Fruit fly (Drosophila melanogaster) whole organism, embryonic: ENCODE results near the gene CG3566.

Source experiments
- ATbp ChIP-seq: fragments of 200-800 bp; sonication (Bioruptor generic); optimal IDR thresholded peaks from 2 replicates; lab custom pipeline; 2017; ENCODE audit warnings: missing biosample characterization, mild to moderate bottlenecking, missing genetic modification characterization, missing genetic modification reagents
- Abd-B ChIP-seq: fragments of 200-800 bp; sonication (Bioruptor generic); optimal IDR thresholded peaks from 2 replicates; lab custom pipeline; 2018; ENCODE audit warnings: missing biosample characterization, mild to moderate bottlenecking, missing genetic modification characterization, moderate library complexity
- Blimp-1 ChIP-seq: fragments of 200-800 bp; sonication (Bioruptor generic); optimal IDR thresholded peaks from 3 replicates; lab custom pipeline; 2018; ENCODE audit warnings: missing biosample characterization, missing genetic modification characterization, mild to moderate bottlenecking, moderate library complexity, missing genetic modification reagents
- CG10147 ChIP-seq: fragments of 200-800 bp; sonication (Bioruptor generic); optimal IDR thresholded peaks from 2 replicates; lab custom pipeline; 2019; ENCODE audit warnings: missing biosample characterization, mild to moderate bottlenecking, missing genetic modification characterization, moderate library complexity
- CG12744 ChIP-seq: fragments of 200-800 bp; sonication (Bioruptor generic); optimal IDR thresholded peaks from 2 replicates; lab custom pipeline; 2016; ENCODE audit warnings: missing biosample characterization, missing genetic modification characterization
- CG13624 ChIP-seq: fragments of 200-800 bp; sonication (Bioruptor generic); optimal IDR thresholded peaks from 2 replicates; lab custom pipeline; 2016; ENCODE audit warnings: missing biosample characterization, missing genetic modification characterization
- CG15073 ChIP-seq: fragments of 200-800 bp; sonication (Bioruptor generic); optimal IDR thresholded peaks from 2 replicates; lab custom pipeline; 2016; ENCODE audit warnings: missing biosample characterization, missing genetic modification characterization
- CG16779 ChIP-seq: fragments of 200-800 bp; sonication (Bioruptor generic); IDR thresholded peaks from 2 replicates; pipeline ENCODE4 v1.3.6; 2022; ENCODE audit warnings: missing biosample characterization, missing genetic modification characterization
- CG17186 ChIP-seq: fragments of 200-800 bp; sonication (Bioruptor generic); optimal IDR thresholded peaks from 3 replicates; lab custom pipeline; 2017; ENCODE audit warnings: missing biosample characterization, missing genetic modification reagents, missing genetic modification characterization
- CG2129 ChIP-seq: fragments of 200-800 bp; sonication (Bioruptor generic); IDR thresholded peaks from 2 replicates; pipeline ENCODE4 v1.3.6; 2022; ENCODE audit warnings: missing biosample characterization, missing genetic modification characterization; ENCODE audit not compliant: partially characterized antibody
- CG2889 ChIP-seq: fragments of 200-800 bp; sonication (Bioruptor generic); IDR thresholded peaks from 3 replicates; pipeline ENCODE4 v1.3.6; 2022; ENCODE audit warnings: missing biosample characterization, missing genetic modification characterization
- CG31224 ChIP-seq: fragments of 200-800 bp; sonication (Bioruptor generic); IDR thresholded peaks from 2 replicates; pipeline ENCODE4 v1.3.6; 2022; ENCODE audit warnings: missing biosample characterization, missing genetic modification characterization
- CG31441 ChIP-seq: fragments of 200-800 bp; sonication (Bioruptor generic); IDR thresholded peaks from 2 replicates; pipeline ENCODE4 v1.3.6; 2022; ENCODE audit warnings: missing biosample characterization, missing genetic modification characterization
- CG3281 ChIP-seq: fragments of 200-800 bp; sonication (Bioruptor generic); optimal IDR thresholded peaks from 3 replicates; lab custom pipeline; 2017; ENCODE audit warnings: missing biosample characterization, mild to moderate bottlenecking, missing genetic modification characterization
- CG34422 ChIP-seq: fragments of 200-800 bp; sonication (Bioruptor generic); IDR thresholded peaks from 3 replicates; pipeline ENCODE4 v1.3.6; 2022; ENCODE audit warnings: missing biosample characterization, missing genetic modification characterization
- CG3847 ChIP-seq: fragments of 200-800 bp; sonication (Bioruptor generic); IDR thresholded peaks from 2 replicates; pipeline ENCODE4 v1.3.6; 2022; ENCODE audit warnings: missing biosample characterization, missing genetic modification characterization
- CG4328 ChIP-seq: fragments of 200-800 bp; sonication (Bioruptor generic); optimal IDR thresholded peaks from 3 replicates; lab custom pipeline; 2017; ENCODE audit warnings: missing biosample characterization, missing genetic modification reagents, missing genetic modification characterization
- CG4854 ChIP-seq: fragments of 200-800 bp; sonication (Bioruptor generic); optimal IDR thresholded peaks from 2 replicates; lab custom pipeline; 2016; ENCODE audit warnings: missing biosample characterization, missing genetic modification characterization, inconsistent platforms
- CG5245 ChIP-seq: fragments of 200-800 bp; sonication (Bioruptor generic); optimal IDR thresholded peaks from 3 replicates; lab custom pipeline; 2016; ENCODE audit warnings: missing biosample characterization, missing genetic modification characterization
- CG7745 ChIP-seq: fragments of 200-800 bp; sonication (Bioruptor generic); optimal IDR thresholded peaks from 2 replicates; lab custom pipeline; 2018; ENCODE audit warnings: missing biosample characterization, mild to moderate bottlenecking, missing genetic modification characterization, moderate library complexity
- CG7987 ChIP-seq: fragments of 200-800 bp; sonication (Bioruptor generic); optimal IDR thresholded peaks from 2 replicates; lab custom pipeline; 2018; ENCODE audit warnings: missing biosample characterization, mild to moderate bottlenecking, missing genetic modification characterization, moderate library complexity
- CG8924 ChIP-seq: fragments of 200-800 bp; optimal IDR thresholded peaks from 3 replicates; lab custom pipeline; 2019; ENCODE audit warnings: missing biosample characterization, mild to moderate bottlenecking, missing genetic modification characterization, moderate library complexity
- Dad ChIP-seq: fragments of 200-800 bp; sonication (Bioruptor generic); optimal IDR thresholded peaks from 3 replicates; lab custom pipeline; 2016; ENCODE audit warnings: missing biosample characterization, missing genetic modification characterization
- Dfd ChIP-seq, 2 experiments: fragments of >200 bp; optimal IDR thresholded peaks; 2 replicates each; lab custom pipeline; 2017; ENCODE audit warnings: missing biosample characterization in 2 of 2, missing genetic modification characterization in 2 of 2
- HLH54F ChIP-seq: fragments of 200-800 bp; sonication (Bioruptor generic); optimal IDR thresholded peaks from 3 replicates; lab custom pipeline; 2016; ENCODE audit warnings: missing biosample characterization, missing genetic modification characterization
- HmgZ ChIP-seq: fragments of 200-800 bp; sonication (Bioruptor generic); optimal IDR thresholded peaks from 2 replicates; lab custom pipeline; 2018; ENCODE audit warnings: missing biosample characterization, mild to moderate bottlenecking, missing genetic modification characterization
- Mes4 ChIP-seq: fragments of 200-800 bp; sonication (Bioruptor generic); optimal IDR thresholded peaks from 2 replicates; lab custom pipeline; 2016; ENCODE audit warnings: missing biosample characterization, missing genetic modification characterization
- NC2α ChIP-seq: fragments of 200-800 bp; sonication (Bioruptor generic); optimal IDR thresholded peaks from 2 replicates; lab custom pipeline; 2016; ENCODE audit warnings: missing biosample characterization, missing genetic modification characterization
- Rfx ChIP-seq: fragments of 200-800 bp; sonication (Bioruptor generic); IDR thresholded peaks from 2 replicates; pipeline ENCODE4 v1.3.6; 2022; ENCODE audit warnings: missing biosample characterization, missing genetic modification characterization
- Scr ChIP-seq: fragments of 200-800 bp; sonication (Bioruptor generic); IDR thresholded peaks from 2 replicates; pipeline ENCODE4 v1.3.6; 2022; ENCODE audit warnings: missing biosample characterization, missing genetic modification characterization; ENCODE audit not compliant: partially characterized antibody
- Sox102F ChIP-seq: fragments of 200-800 bp; sonication (Bioruptor generic); optimal IDR thresholded peaks from 2 replicates; lab custom pipeline; 2018; ENCODE audit warnings: missing biosample characterization, mild to moderate bottlenecking, missing genetic modification characterization, moderate library complexity
- ac ChIP-seq: fragments of 200-800 bp; sonication (Bioruptor generic); optimal IDR thresholded peaks from 3 replicates; lab custom pipeline; 2017; ENCODE audit warnings: missing biosample characterization, mild to moderate bottlenecking, missing genetic modification characterization
- al ChIP-seq: fragments of 200-800 bp; sonication (Bioruptor generic); IDR thresholded peaks from 2 replicates; pipeline ENCODE4 v1.3.6; 2022; ENCODE audit warnings: missing biosample characterization, missing genetic modification characterization
- aop ChIP-seq: fragments of 200-800 bp; sonication (Bioruptor generic); IDR thresholded peaks from 2 replicates; pipeline ENCODE4 v1.3.6; 2022; ENCODE audit warnings: missing biosample characterization, missing genetic modification characterization
- cad ChIP-seq: fragments of >200 bp; optimal IDR thresholded peaks from 2 replicates; lab custom pipeline; 2017; ENCODE audit warnings: missing biosample characterization, missing genetic modification characterization
- cas ChIP-seq: fragments of 200-800 bp; sonication (Bioruptor generic); IDR thresholded peaks from 2 replicates; pipeline ENCODE4 v1.3.6; 2022; ENCODE audit warnings: missing biosample characterization, missing genetic modification characterization
- ci ChIP-seq: fragments of 200-800 bp; sonication (Bioruptor generic); IDR thresholded peaks from 3 replicates; pipeline ENCODE4 v1.3.6; 2022; ENCODE audit warnings: missing biosample characterization, missing genetic modification characterization
- danr ChIP-seq: fragments of 200-800 bp; sonication (Bioruptor generic); IDR thresholded peaks from 2 replicates; pipeline ENCODE4 v1.3.6; 2022; ENCODE audit warnings: missing biosample characterization, missing genetic modification characterization
- dmrt11E ChIP-seq: fragments of 200-800 bp; sonication (Bioruptor generic); optimal IDR thresholded peaks from 3 replicates; lab custom pipeline; 2018; ENCODE audit warnings: missing biosample characterization, mild to moderate bottlenecking, missing genetic modification characterization, moderate library complexity
- emc ChIP-seq: fragments of 200-800 bp; sonication (Bioruptor generic); optimal IDR thresholded peaks from 2 replicates; lab custom pipeline; 2016; ENCODE audit warnings: missing biosample characterization, missing genetic modification characterization
- esg ChIP-seq: fragments of 200-800 bp; sonication (Bioruptor generic); conservative IDR thresholded peaks from 2 replicates; pipeline ENCODE4 v1.3.6; 2022; ENCODE audit warnings: missing biosample characterization, missing genetic modification characterization
- exex ChIP-seq: fragments of 200-800 bp; sonication (Bioruptor generic); optimal IDR thresholded peaks from 4 replicates; lab custom pipeline; 2018; ENCODE audit warnings: missing biosample characterization, mild to moderate bottlenecking, missing genetic modification characterization, moderate library complexity
- fd64A ChIP-seq: fragments of 200-800 bp; sonication (Bioruptor generic); optimal IDR thresholded peaks from 3 replicates; lab custom pipeline; 2018; ENCODE audit warnings: missing biosample characterization, mild to moderate bottlenecking, missing genetic modification characterization
- fu2 ChIP-seq: fragments of 200-800 bp; sonication (Bioruptor generic); optimal IDR thresholded peaks from 2 replicates; lab custom pipeline; 2016; ENCODE audit warnings: missing biosample characterization, missing genetic modification characterization
- gcm2 ChIP-seq: fragments of 200-800 bp; sonication (Bioruptor generic); optimal IDR thresholded peaks from 2 replicates; lab custom pipeline; 2016; ENCODE audit warnings: missing biosample characterization, missing genetic modification characterization
- ind ChIP-seq: fragments of 200-800 bp; sonication (Bioruptor generic); optimal IDR thresholded peaks from 3 replicates; lab custom pipeline; 2016; ENCODE audit warnings: missing biosample characterization, missing genetic modification characterization
- kah ChIP-seq: fragments of 200-800 bp; sonication (Bioruptor generic); optimal IDR thresholded peaks from 2 replicates; lab custom pipeline; 2018; ENCODE audit warnings: missing biosample characterization, mild to moderate bottlenecking, missing genetic modification characterization
- maf-S ChIP-seq: fragments of 200-800 bp; sonication (Bioruptor generic); optimal IDR thresholded peaks from 2 replicates; lab custom pipeline; 2016; ENCODE audit warnings: missing biosample characterization, missing genetic modification characterization
- nerfin-1 ChIP-seq: fragments of 200-800 bp; sonication (Bioruptor generic); optimal IDR thresholded peaks from 3 replicates; lab custom pipeline; 2019; ENCODE audit warnings: missing biosample characterization, mild to moderate bottlenecking, missing genetic modification characterization, moderate library complexity
- sens-2 ChIP-seq: fragments of 200-800 bp; sonication (Bioruptor generic); IDR thresholded peaks from 2 replicates; pipeline ENCODE4 v1.3.6; 2022; ENCODE audit warnings: missing biosample characterization, missing genetic modification characterization
- wdn ChIP-seq: fragments of 200-800 bp; sonication (Bioruptor generic); IDR thresholded peaks from 2 replicates; pipeline ENCODE4 v1.3.6; 2022; ENCODE audit warnings: missing biosample characterization, missing genetic modification characterization

Gene CG3566

dm6 chrX:6278879-6279628 is 2.5 kb upstream of the CG3566 start (continued):
- TF ChIP-seq CG2889 (no peak), dmrt11E (no peak), CG7987 (GFP tag; lab: Kevin White, UChicago) (peak; percentile 19), esg (GFP tag; lab: Robert Waterston, UW) (no peak), gcm2 (GFP tag; lab: Kevin White, UChicago) (no peak), cad (GFP tag; lab: Kevin White, UChicago) (peak; percentile 27), fu2 (GFP tag; lab: Kevin White, UChicago) (no peak), Rfx (GFP tag; lab: Robert Waterston, UW) (0 out of 2 replicates have a peak, but pooled peaks have one; percentile 14), danr (GFP tag; lab: Robert Waterston, UW) (no peak), NC2α (peak; percentile 63), CG5245 (GFP tag; lab: Kevin White, UChicago) (no peak), aop (no peak), Dfd (GFP tag; optimal IDR thresholded peaks at IDR 0.05; lab: Kevin White, UChicago) (no peak), Abd-B (no peak), cas (GFP tag; lab: Robert Waterston, UW) (no peak), CG7745 (tag; lab: Kevin White, UChicago) (no peak), sens-2 (no peak), ind (no peak), nerfin-1 (tag; lab: Kevin White, UChicago) (peak; percentile 25), maf-S (GFP tag; lab: Kevin White, UChicago) (peak; percentile 1), CG31224 (GFP tag; lab: Robert Waterston, UW) (no peak), Blimp-1 (GFP tag; lab: Kevin White, UChicago) (no peak), Mes4 (GFP tag; lab: Kevin White, UChicago) (peak; percentile 51), kah (peak; percentile 7), HmgZ (tag; lab: Kevin White, UChicago) (no peak), CG31441 (GFP tag; lab: Robert Waterston, UW) (peak; percentile 31; the same call in 1 of the 2 replicates), CG2129 (GFP tag; lab: Robert Waterston, UW) (no peak), CG17186 (GFP tag; lab: Kevin White, UChicago) (no peak), exex (no peak), ci (GFP tag; lab: Robert Waterston, UW) (no peak), CG4854 (no peak), CG4328 (no peak), emc (GFP tag; lab: Kevin White, UChicago) (no peak), CG3281 (peak; percentile 10), CG8924 (tag; lab: Kevin White, UChicago) (peak; percentile 26), HLH54F (GFP tag; lab: Kevin White, UChicago) (no peak), Scr (0 out of 2 replicates have a peak, but pooled peaks have one; percentile 38), ATbp (GFP tag; lab: Kevin White, UChicago) (no peak), CG16779 (GFP tag; lab: Robert Waterston, UW) (no peak), CG3847 (GFP tag; lab: Robert Waterston, UW) (no peak), CG15073 (no peak), ac (GFP tag; lab: Kevin White, UChicago) (no peak), CG10147 (no peak), wdn (GFP tag; lab: Robert Waterston, UW) (no peak), CG12744 (GFP tag; lab: Kevin White, UChicago) (no peak), Sox102F (GFP tag; lab: Kevin White, UChicago) (no peak), fd64A (GFP tag; lab: Kevin White, UChicago) (no peak), Dad (GFP tag; lab: Kevin White, UChicago) (no peak), CG13624 (GFP tag; lab: Kevin White, UChicago) (peak; percentile 94), CG34422 (GFP tag; lab: Robert Waterston, UW) (peak; percentile 63; the same call in 2 of the 3 replicates), al (GFP tag; lab: Robert Waterston, UW) (no peak)
